Fruit fly (Drosophila melanogaster) whole organism, embryonic: ENCODE data around the gene Pdfr.

ENCODE experiments used
- Adf1 ChIP-seq: fragments of 200-800 bp; sonication (Bioruptor generic); IDR thresholded peaks from 2 replicates; pipeline ENCODE4 v1.3.6; 2022; ENCODE audit warnings: missing biosample characterization, missing genetic modification characterization
- CG10147 ChIP-seq: fragments of 200-800 bp; sonication (Bioruptor generic); optimal IDR thresholded peaks from 2 replicates; lab custom pipeline; 2019; ENCODE audit warnings: missing biosample characterization, mild to moderate bottlenecking, missing genetic modification characterization, moderate library complexity
- CG10274 ChIP-seq: fragments of 200-800 bp; sonication (Bioruptor generic); optimal IDR thresholded peaks from 3 replicates; lab custom pipeline; 2017; ENCODE audit warnings: missing biosample characterization, mild to moderate bottlenecking, missing genetic modification characterization
- CG10462 ChIP-seq: fragments of 200-800 bp; sonication (Bioruptor generic); optimal IDR thresholded peaks from 2 replicates; lab custom pipeline; 2016; ENCODE audit warnings: missing biosample characterization, missing genetic modification characterization
- CG11723 ChIP-seq: fragments of 200-800 bp; sonication (Bioruptor generic); optimal IDR thresholded peaks from 2 replicates; lab custom pipeline; 2017; ENCODE audit warnings: missing biosample characterization, mild to moderate bottlenecking, missing genetic modification characterization
- CG14014 ChIP-seq: fragments of 200-800 bp; sonication (Bioruptor generic); IDR thresholded peaks from 2 replicates; pipeline ENCODE4 v1.3.6; 2022; ENCODE audit warnings: missing biosample characterization, missing genetic modification characterization
- CG17829 ChIP-seq: fragments of 200-800 bp; optimal IDR thresholded peaks from 2 replicates; lab custom pipeline; 2019; ENCODE audit warnings: missing biosample characterization, mild to moderate bottlenecking, missing genetic modification characterization, moderate library complexity
- CG18011 ChIP-seq: fragments of 200-800 bp; sonication (Bioruptor generic); optimal IDR thresholded peaks from 2 replicates; lab custom pipeline; 2017; ENCODE audit warnings: missing biosample characterization, missing genetic modification characterization, mild to moderate bottlenecking, moderate library complexity, missing genotype
- CG2120 ChIP-seq: fragments of 200-800 bp; sonication (Bioruptor generic); optimal IDR thresholded peaks from 3 replicates; lab custom pipeline; 2016; ENCODE audit warnings: missing biosample characterization, missing genetic modification characterization
- CG2129 ChIP-seq: fragments of 200-800 bp; sonication (Bioruptor generic); IDR thresholded peaks from 2 replicates; pipeline ENCODE4 v1.3.6; 2022; ENCODE audit warnings: missing biosample characterization, missing genetic modification characterization; ENCODE audit not compliant: partially characterized antibody
- CG3838 ChIP-seq: fragments of 200-800 bp; sonication (Bioruptor generic); optimal IDR thresholded peaks from 3 replicates; lab custom pipeline; 2016; ENCODE audit warnings: missing biosample characterization, missing genetic modification characterization
- CG3995 ChIP-seq: fragments of 200-800 bp; sonication (Bioruptor generic); optimal IDR thresholded peaks from 3 replicates; lab custom pipeline; 2016; ENCODE audit warnings: missing biosample characterization, missing genetic modification characterization
- CG4328 ChIP-seq: fragments of 200-800 bp; sonication (Bioruptor generic); optimal IDR thresholded peaks from 3 replicates; lab custom pipeline; 2017; ENCODE audit warnings: missing biosample characterization, missing genetic modification reagents, missing genetic modification characterization
- CG5245 ChIP-seq: fragments of 200-800 bp; sonication (Bioruptor generic); optimal IDR thresholded peaks from 3 replicates; lab custom pipeline; 2016; ENCODE audit warnings: missing biosample characterization, missing genetic modification characterization
- CG6813 ChIP-seq: fragments of 200-800 bp; sonication (Bioruptor generic); optimal IDR thresholded peaks from 2 replicates; lab custom pipeline; 2017; ENCODE audit warnings: missing biosample characterization, missing genetic modification characterization, mild to moderate bottlenecking, moderate library complexity, missing genetic modification reagents
- CG6854 ChIP-seq: fragments of 200-800 bp; sonication (Bioruptor generic); optimal IDR thresholded peaks from 3 replicates; lab custom pipeline; 2017; ENCODE audit warnings: missing biosample characterization, mild to moderate bottlenecking, missing genetic modification characterization
- CG7556 ChIP-seq: fragments of 200-800 bp; sonication (Bioruptor generic); optimal IDR thresholded peaks from 2 replicates; lab custom pipeline; 2017; ENCODE audit warnings: missing biosample characterization, mild to moderate bottlenecking, missing genetic modification characterization
- CG7745 ChIP-seq: fragments of 200-800 bp; sonication (Bioruptor generic); optimal IDR thresholded peaks from 2 replicates; lab custom pipeline; 2018; ENCODE audit warnings: missing biosample characterization, mild to moderate bottlenecking, missing genetic modification characterization, moderate library complexity
- CG8089 ChIP-seq: fragments of 200-800 bp; sonication (Bioruptor generic); optimal IDR thresholded peaks from 3 replicates; lab custom pipeline; 2016; ENCODE audit warnings: missing biosample characterization, missing genetic modification characterization
- CG8765 ChIP-seq: fragments of 200-800 bp; sonication (Bioruptor generic); IDR thresholded peaks from 2 replicates; pipeline ENCODE4 v1.3.6; 2022; ENCODE audit warnings: missing biosample characterization, missing genetic modification characterization
- CG8924 ChIP-seq: fragments of 200-800 bp; optimal IDR thresholded peaks from 3 replicates; lab custom pipeline; 2019; ENCODE audit warnings: missing biosample characterization, mild to moderate bottlenecking, missing genetic modification characterization, moderate library complexity
- Dek ChIP-seq: fragments of 200-800 bp; sonication (Bioruptor generic); optimal IDR thresholded peaks from 3 replicates; lab custom pipeline; 2019; ENCODE audit warnings: missing biosample characterization, mild to moderate bottlenecking, missing genetic modification characterization, moderate library complexity
- Fer3 ChIP-seq: fragments of 200-800 bp; sonication (Bioruptor generic); optimal IDR thresholded peaks from 2 replicates; lab custom pipeline; 2018; ENCODE audit warnings: missing biosample characterization, mild to moderate bottlenecking, missing genetic modification characterization, moderate library complexity
- Mad ChIP-seq: fragments of 200-800 bp; sonication (Bioruptor generic); optimal IDR thresholded peaks from 2 replicates; lab custom pipeline; 2016; ENCODE audit warnings: missing biosample characterization, missing genetic modification characterization
- Mes4 ChIP-seq: fragments of 200-800 bp; sonication (Bioruptor generic); optimal IDR thresholded peaks from 2 replicates; lab custom pipeline; 2016; ENCODE audit warnings: missing biosample characterization, missing genetic modification characterization
- Ptx1 ChIP-seq: fragments of 200-800 bp; sonication (Bioruptor generic); IDR thresholded peaks from 2 replicates; pipeline ENCODE4 v1.3.6; 2022; ENCODE audit warnings: missing biosample characterization, missing genetic modification characterization
- Rx ChIP-seq: fragments of 200-800 bp; sonication (Bioruptor generic); IDR thresholded peaks from 2 replicates; pipeline ENCODE4 v1.3.6; 2022; ENCODE audit warnings: missing biosample characterization, missing genetic modification characterization
- Trl ChIP-seq, 3 experiments: fragments of >200 bp in 2 of 3; fragments of 200-800 bp in 1 of 3; sonication (Bioruptor generic) in 1 of 3; optimal IDR thresholded peaks; 2 replicates in 1 of 3; 3 replicates in 2 of 3; lab custom pipeline; 2016 to 2017; ENCODE audit warnings: missing biosample characterization in 1 of 3, missing genetic modification characterization in 1 of 3
- btn ChIP-seq: fragments of 200-800 bp; sonication (Bioruptor generic); optimal IDR thresholded peaks from 2 replicates; lab custom pipeline; 2016; ENCODE audit warnings: missing biosample characterization, missing genetic modification characterization
- cas ChIP-seq: fragments of 200-800 bp; sonication (Bioruptor generic); IDR thresholded peaks from 2 replicates; pipeline ENCODE4 v1.3.6; 2022; ENCODE audit warnings: missing biosample characterization, missing genetic modification characterization
- caup ChIP-seq: fragments of 200-800 bp; sonication (Bioruptor generic); optimal IDR thresholded peaks from 3 replicates; lab custom pipeline; 2017; ENCODE audit warnings: missing biosample characterization, mild to moderate bottlenecking, missing genetic modification characterization, moderate library complexity; ENCODE audit not compliant: severe bottlenecking
- corto ChIP-seq: fragments of 200-800 bp; sonication (Bioruptor generic); optimal IDR thresholded peaks from 2 replicates; lab custom pipeline; 2016; ENCODE audit warnings: missing biosample characterization, mild to moderate bottlenecking, missing genetic modification characterization, moderate library complexity
- dysf ChIP-seq: fragments of 200-800 bp; sonication (Bioruptor generic); IDR thresholded peaks from 3 replicates; pipeline ENCODE4 v1.3.6; 2022; ENCODE audit warnings: missing biosample characterization, missing genetic modification characterization
- eve ChIP-seq, 2 experiments: fragments of >200 bp; optimal IDR thresholded peaks; 2 replicates each; lab custom pipeline; 2017; ENCODE audit warnings: missing biosample characterization in 2 of 2, missing genetic modification characterization in 2 of 2
- fd96Cb ChIP-seq: fragments of 200-800 bp; sonication (Bioruptor generic); optimal IDR thresholded peaks from 2 replicates; lab custom pipeline; 2018; ENCODE audit warnings: missing biosample characterization, mild to moderate bottlenecking, missing genetic modification characterization, moderate library complexity
- fru ChIP-seq: fragments of >200 bp; optimal IDR thresholded peaks from 2 replicates; lab custom pipeline; 2017
- gem ChIP-seq: fragments of 200-800 bp; sonication (Bioruptor generic); optimal IDR thresholded peaks from 2 replicates; lab custom pipeline; 2019; ENCODE audit warnings: missing biosample characterization, mild to moderate bottlenecking, missing genetic modification characterization, moderate library complexity
- jigr1 ChIP-seq: fragments of 200-800 bp; sonication (Bioruptor generic); IDR thresholded peaks from 3 replicates; pipeline ENCODE4 v1.3.6; 2022; ENCODE audit warnings: missing biosample characterization, missing genetic modification characterization
- jing ChIP-seq: fragments of 200-800 bp; sonication (Bioruptor generic); optimal IDR thresholded peaks from 2 replicates; lab custom pipeline; 2018; ENCODE audit warnings: missing biosample characterization, mild to moderate bottlenecking, missing genetic modification characterization
- jumu ChIP-seq: fragments of 200-800 bp; sonication (Bioruptor generic); optimal IDR thresholded peaks from 3 replicates; lab custom pipeline; 2016; ENCODE audit warnings: missing biosample characterization, missing genetic modification characterization
- kni ChIP-seq: fragments of 200-800 bp; sonication (Bioruptor generic); optimal IDR thresholded peaks from 3 replicates; lab custom pipeline; 2017; ENCODE audit warnings: mild to moderate bottlenecking, missing biosample characterization, missing genetic modification reagents, missing genetic modification characterization
- lmd ChIP-seq: fragments of 200-800 bp; sonication (Bioruptor generic); IDR thresholded peaks from 2 replicates; pipeline ENCODE4 v1.3.6; 2022; ENCODE audit warnings: missing biosample characterization, missing genetic modification characterization
- nmo ChIP-seq: fragments of 200-800 bp; sonication (Bioruptor generic); optimal IDR thresholded peaks from 2 replicates; lab custom pipeline; 2018; ENCODE audit warnings: missing biosample characterization, mild to moderate bottlenecking, missing genetic modification characterization, moderate library complexity
- odd ChIP-seq: fragments of 200-800 bp; sonication (Bioruptor generic); optimal IDR thresholded peaks from 2 replicates; lab custom pipeline; 2017; ENCODE audit warnings: missing biosample characterization, mild to moderate bottlenecking, missing genetic modification characterization
- repo ChIP-seq: fragments of 200-800 bp; sonication (Bioruptor generic); optimal IDR thresholded peaks from 2 replicates; lab custom pipeline; 2016; ENCODE audit warnings: missing biosample characterization, missing genetic modification characterization
- scrt ChIP-seq: fragments of 200-800 bp; sonication (Bioruptor generic); optimal IDR thresholded peaks from 2 replicates; lab custom pipeline; 2018; ENCODE audit warnings: missing biosample characterization, mild to moderate bottlenecking, missing genetic modification characterization, moderate library complexity
- slp2 ChIP-seq: fragments of 200-800 bp; sonication (Bioruptor generic); optimal IDR thresholded peaks from 2 replicates; lab custom pipeline; 2016; ENCODE audit warnings: missing biosample characterization, missing genetic modification characterization
- tio ChIP-seq: fragments of 200-800 bp; sonication (Bioruptor generic); optimal IDR thresholded peaks from 2 replicates; lab custom pipeline; 2017; ENCODE audit warnings: missing biosample characterization, missing genetic modification characterization, inconsistent platforms
- yki ChIP-seq: fragments of >200 bp; optimal IDR thresholded peaks from 3 replicates; lab custom pipeline; 2018
- zfh2 ChIP-seq: fragments of 200-800 bp; sonication (Bioruptor generic); optimal IDR thresholded peaks from 2 replicates; lab custom pipeline; 2016; ENCODE audit warnings: missing biosample characterization, missing genetic modification characterization

Gene Pdfr

dm6 chrX:2533843-2534473 lies 18.0 kb upstream of the Pdfr start (continued):
- TF ChIP-seq gem (tag; lab: Kevin White, UChicago): peak; percentile 58
- TF ChIP-seq CG3995 (GFP tag; lab: Kevin White, UChicago): peak; percentile 5
- TF ChIP-seq Dek (tag; lab: Kevin White, UChicago): peak; percentile 9
- no peak for TF ChIP-seq Mes4 (GFP tag; lab: Kevin White, UChicago)
- no peak for TF ChIP-seq btn (GFP tag; lab: Kevin White, UChicago)
- peak; percentile 66 for TF ChIP-seq CG14014 (GFP tag; lab: Robert Waterston, UW)
- no peak for TF ChIP-seq CG3838 (GFP tag; lab: Kevin White, UChicago)
- TF ChIP-seq kni: no peak
- peak; percentile 63 for TF ChIP-seq Fer3 (tag; lab: Kevin White, UChicago)
- peak; percentile 27 for TF ChIP-seq slp2
- TF ChIP-seq CG5245 (GFP tag; lab: Kevin White, UChicago): peak; percentile 34
- TF ChIP-seq scrt (GFP tag; lab: Kevin White, UChicago): peak; percentile 34
- TF ChIP-seq CG10462 (GFP tag; lab: Kevin White, UChicago): no peak
- TF ChIP-seq Rx (GFP tag; lab: Robert Waterston, UW): peak; percentile 49
- no peak for TF ChIP-seq Trl (optimal IDR thresholded peaks at IDR 0.05; lab: Kevin White, UChicago)
- TF ChIP-seq Trl (GFP tag; optimal IDR thresholded peaks at IDR 0.05; lab: Kevin White, UChicago): peak; percentile 38
- peak; percentile 14 for TF ChIP-seq jing (GFP tag; lab: Kevin White, UChicago)
- TF ChIP-seq tio (GFP tag; lab: Kevin White, UChicago): no peak
- TF ChIP-seq CG6854 (GFP tag; lab: Kevin White, UChicago): no peak
- peak; percentile 83 for TF ChIP-seq Ptx1 (GFP tag; lab: Robert Waterston, UW)
- TF ChIP-seq fd96Cb (tag; lab: Kevin White, UChicago): peak; percentile 30
- TF ChIP-seq cas: peak; percentile 49; the same call in 1 of the 2 replicates
- TF ChIP-seq CG10274 (GFP tag; lab: Kevin White, UChicago): peak; percentile 46
- no peak for TF ChIP-seq CG4328 (GFP tag; lab: Kevin White, UChicago)
- peak; percentile 55 for TF ChIP-seq jumu (GFP tag; lab: Kevin White, UChicago)
- no peak for TF ChIP-seq Mad (GFP tag; lab: Kevin White, UChicago)
- no peak for TF ChIP-seq CG18011 (GFP tag; lab: Kevin White, UChicago)
- TF ChIP-seq CG17829: peak; percentile 15
- 0 out of 3 replicates have a peak, but pooled peaks have one; percentile 26 for TF ChIP-seq jigr1 (GFP tag; lab: Robert Waterston, UW)
- TF ChIP-seq CG11723 (GFP tag; lab: Kevin White, UChicago): no peak
- TF ChIP-seq eve (GFP tag; optimal IDR thresholded peaks at IDR 0.05; lab: Kevin White, UChicago): no peak
- TF ChIP-seq CG8924 (tag; lab: Kevin White, UChicago): peak; percentile 24
- TF ChIP-seq corto (GFP tag; lab: Kevin White, UChicago): no peak
- peak; percentile 20 for TF ChIP-seq nmo (GFP tag; lab: Kevin White, UChicago)
- TF ChIP-seq Adf1 (GFP tag; lab: Robert Waterston, UW): no peak
- peak; percentile 41 for TF ChIP-seq CG6813 (GFP tag; lab: Kevin White, UChicago)
- no peak for TF ChIP-seq CG2129
- TF ChIP-seq CG8765 (GFP tag; lab: Robert Waterston, UW): no peak
- TF ChIP-seq zfh2 (GFP tag; lab: Kevin White, UChicago): peak; percentile 29
- TF ChIP-seq fru (lab: Kevin White, UChicago): no peak
- TF ChIP-seq dysf (GFP tag; lab: Robert Waterston, UW): peak; percentile 83
- peak; percentile 30 for TF ChIP-seq CG7556
- TF ChIP-seq odd (GFP tag; lab: Kevin White, UChicago): no peak
- TF ChIP-seq CG2120 (GFP tag; lab: Kevin White, UChicago): peak; percentile 68
- TF ChIP-seq lmd (GFP tag; lab: Robert Waterston, UW): peak; percentile 79
- TF ChIP-seq CG8089: no peak
- peak; percentile 39 for TF ChIP-seq repo
- TF ChIP-seq CG10147 (GFP tag; lab: Kevin White, UChicago): no peak
- peak; percentile 58 for TF ChIP-seq caup
- no peak for TF ChIP-seq yki (lab: Kevin White, UChicago)
- no peak for TF ChIP-seq CG7745 (tag; lab: Kevin White, UChicago)
